Worm (Caenorhabditis elegans) whole organism, young adult: ENCODE data around the gene moc-3.

Source experiments
- F57A8.1 ChIP-seq: fragments of 200-800 bp; sonication (Bioruptor generic); optimal IDR thresholded peaks from 2 replicates; lab custom pipeline; 2018; ENCODE audit warnings: mild to moderate bottlenecking, missing genetic modification characterization, moderate library complexity, missing compliant biosample characterization
- dpl-1 ChIP-seq: fragments of 150-350 bp; optimal IDR thresholded peaks from 2 replicates; lab custom pipeline; 2014; ENCODE audit warnings: missing biosample characterization, missing genetic modification reagents, missing genetic modification characterization
- hlh-12 ChIP-seq: sonication (generic microtip); optimal IDR thresholded peaks from 2 replicates; lab custom pipeline; 2016; ENCODE audit warnings: missing genetic modification characterization, missing compliant biosample characterization
- lag-1 ChIP-seq: fragments of 200-800 bp; sonication (Bioruptor generic); IDR thresholded peaks from 2 replicates; pipeline ENCODE4 v1.3.6; 2022; ENCODE audit warnings: missing genetic modification reagents, missing genetic modification characterization, missing compliant biosample characterization
- nfya-1 ChIP-seq: sonication (generic microtip); optimal IDR thresholded peaks from 2 replicates; lab custom pipeline; 2017; ENCODE audit warnings: antibody characterized with exemption, missing compliant biosample characterization, missing genetic modification characterization, borderline replicate concordance; ENCODE audit not compliant: insufficient read depth
- snpc-1.3 ChIP-seq: sonication (generic microtip); optimal IDR thresholded peaks from 2 replicates; lab custom pipeline; 2017; ENCODE audit warnings: missing genetic modification characterization, mild to moderate bottlenecking, missing compliant biosample characterization, antibody characterized with exemption, moderate library complexity, missing genotype, missing genetic modification reagents; ENCODE audit not compliant: insufficient read depth
- unc-130 ChIP-seq: sonication (generic microtip); optimal IDR thresholded peaks from 2 replicates; lab custom pipeline; 2016; ENCODE audit warnings: missing genetic modification reagents, missing genetic modification characterization, missing compliant biosample characterization

ce11 chrIV:8127430-8127829, 2.9 kb upstream of the moc-3 start:
- TF ChIP-seq F57A8.1 (GFP tag; lab: Kevin White, UChicago): no peak
- no peak for TF ChIP-seq nfya-1
- no peak for TF ChIP-seq unc-130 (GFP tag; lab: Kevin White, UChicago)
- no peak for TF ChIP-seq snpc-1.3 (tag; lab: Kevin White, UChicago)
- TF ChIP-seq lag-1 (GFP tag; lab: Robert Waterston, UW): no peak
- no peak for TF ChIP-seq hlh-12 (tag; lab: Kevin White, UChicago)
- TF ChIP-seq dpl-1 (GFP tag; lab: Kevin White, UChicago): no peak
